Fruit fly (Drosophila melanogaster): ENCODE data around the gene P58IPK.

The P58IPK gene

DNA sequence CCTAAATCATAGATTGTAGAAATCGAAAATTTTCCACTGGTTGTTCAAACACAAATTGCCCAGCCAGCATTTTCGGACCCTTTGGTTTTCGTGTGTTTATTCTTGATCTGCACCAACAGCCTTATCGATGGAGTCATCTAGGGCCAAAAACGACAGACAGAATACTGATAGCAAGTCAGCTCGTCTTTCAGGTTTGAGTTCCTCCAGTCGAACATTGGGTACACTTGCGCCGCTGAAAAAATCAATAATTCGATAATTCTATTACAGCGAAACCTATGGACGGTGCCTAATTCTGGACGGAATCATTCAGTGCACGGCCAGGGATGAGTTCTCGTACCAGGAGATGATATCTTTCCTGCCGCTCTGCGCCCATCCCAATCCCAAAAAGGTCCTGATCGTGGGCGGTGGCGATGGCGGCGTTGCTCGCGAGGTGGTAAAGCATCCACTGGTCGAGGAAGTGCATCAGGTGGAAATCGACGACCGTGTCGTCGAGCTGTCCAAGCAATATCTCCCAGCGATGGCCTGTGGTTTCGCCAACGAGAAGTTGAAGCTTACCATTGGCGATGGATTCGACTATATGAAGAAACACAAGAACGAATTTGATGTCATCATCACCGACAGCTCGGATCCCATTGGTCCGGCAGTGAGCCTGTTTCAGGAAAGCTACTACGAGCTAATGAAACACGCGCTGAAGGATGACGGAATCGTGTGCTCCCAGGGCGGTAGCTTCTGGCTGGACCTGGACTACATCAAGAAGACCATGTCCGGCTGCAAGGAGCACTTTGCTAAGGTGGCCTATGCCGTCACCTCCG lies 45.6 kb downstream of the P58IPK start:
- no peak for TF ChIP-seq net (GFP tag; optimal IDR thresholded peaks at IDR 0.05)
- no peak for TF ChIP-seq spab (GFP tag; optimal IDR thresholded peaks at IDR 0.05)
- peak; percentile 98 for TF ChIP-seq svp (GFP tag)
- TF ChIP-seq CG10669 (GFP tag; optimal IDR thresholded peaks at IDR 0.05), result no peak
- TF ChIP-seq CG3919 (GFP tag; optimal IDR thresholded peaks at IDR 0.05), result no peak
- TF ChIP-seq CG11762 (GFP tag; optimal IDR thresholded peaks at IDR 0.05; ENCODE audit: insufficient read depth), result no peak

DNA sequence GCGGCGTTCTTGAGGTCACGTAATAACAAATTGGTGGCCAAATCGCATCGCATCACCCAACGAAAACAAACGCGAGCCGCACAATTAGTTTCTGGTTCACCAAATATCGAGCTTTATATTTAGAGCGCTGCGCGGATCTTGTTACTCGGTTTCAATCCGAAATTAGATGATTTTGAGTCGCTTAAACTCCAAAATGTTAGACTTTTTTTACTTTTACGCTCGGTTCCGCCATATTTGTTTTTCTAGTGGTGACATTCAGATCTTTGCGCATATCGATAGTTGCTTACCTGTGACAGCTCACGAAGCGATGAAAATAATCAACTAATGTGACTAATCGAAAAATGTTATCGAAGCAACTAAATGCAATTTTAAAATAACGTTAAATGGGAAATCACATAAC lies 50.6 kb downstream of the P58IPK start, which contains the start of gene Scm:
Gene Scm, minus strand, starts transcription at position 251 of the 400 bp plus-strand sequence.
- TF ChIP-seq CG8319 (GFP tag; optimal IDR thresholded peaks at IDR 0.05) (no peak), vri (GFP tag; optimal IDR thresholded peaks at IDR 0.05) (peak; percentile 70), CG8119 (GFP tag; IDR thresholded peaks at IDR 0.05) (no peak), Sox14 (GFP tag; optimal IDR thresholded peaks at IDR 0.05) (no peak), net (GFP tag; optimal IDR thresholded peaks at IDR 0.05) (no peak), CG9139 (GFP tag; optimal IDR thresholded peaks at IDR 0.05) (no peak), Hr39 (GFP tag; optimal IDR thresholded peaks at IDR 0.05) (no peak), fkh (GFP tag; optimal IDR thresholded peaks at IDR 0.05) (peak; percentile 79), ss (GFP tag; optimal IDR thresholded peaks at IDR 0.05) (no peak), CG3032 (tag; optimal IDR thresholded peaks at IDR 0.05) (no peak), dsx (GFP tag; optimal IDR thresholded peaks at IDR 0.05; ENCODE audit: poor library complexity, severe bottlenecking) (no peak), CG15336 (GFP tag; IDR thresholded peaks at IDR 0.05) (no peak), CG1621 (tag; optimal IDR thresholded peaks at IDR 0.05) (no peak), achi (GFP tag; optimal IDR thresholded peaks at IDR 0.05) (peak; percentile 65), esn (GFP tag; optimal IDR thresholded peaks at IDR 0.05) (peak; percentile 15)

DNA sequence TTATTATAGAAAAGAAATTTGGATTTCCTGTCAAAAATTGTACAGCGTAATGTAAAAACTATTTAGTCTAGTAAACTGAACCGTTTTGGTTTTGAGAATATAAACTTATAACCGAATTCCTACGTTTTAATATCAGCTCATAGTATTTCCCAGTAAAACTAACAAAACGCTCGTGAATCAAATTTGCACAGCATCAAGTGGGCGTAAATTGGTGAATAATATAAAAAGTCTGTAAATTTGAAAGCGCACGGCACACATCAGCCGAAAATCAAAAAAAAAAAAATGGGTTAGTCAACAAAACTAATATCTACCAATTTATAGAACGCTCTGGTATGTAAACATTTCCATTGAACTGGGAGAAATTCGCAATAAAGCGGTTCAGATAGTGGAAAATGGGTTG lies 51.1 kb downstream of the P58IPK start, which contains the start of gene Dh44:
Gene Dh44, plus strand, starts transcription at position 301 of the 400 bp plus-strand sequence.
- no peak for TF ChIP-seq CG3032 (tag; optimal IDR thresholded peaks at IDR 0.05)
- no peak for TF ChIP-seq spab (GFP tag; optimal IDR thresholded peaks at IDR 0.05)
- TF ChIP-seq dsx (GFP tag; optimal IDR thresholded peaks at IDR 0.05; ENCODE audit: poor library complexity, severe bottlenecking), result no peak
- no peak for TF ChIP-seq CG7368 (GFP tag; optimal IDR thresholded peaks at IDR 0.05)
- no peak for TF ChIP-seq Hr4 (GFP tag; optimal IDR thresholded peaks at IDR 0.05)
- TF ChIP-seq CG11762 (GFP tag; optimal IDR thresholded peaks at IDR 0.05; ENCODE audit: insufficient read depth), result no peak
- TF ChIP-seq Blimp-1 (GFP tag; optimal IDR thresholded peaks at IDR 0.05), result no peak
- TF ChIP-seq Sox15 (GFP tag; optimal IDR thresholded peaks at IDR 0.05), result no peak
- TF ChIP-seq dac (GFP tag; optimal IDR thresholded peaks at IDR 0.05), result no peak
